Fruit fly (Drosophila melanogaster): Measurements from ENCODE around the gene Acbp1.

Acbp1 gene

dm6 chr2L:8156682-8157081 lies 5.6 kb downstream of the Acbp1 start (continued):
- TF ChIP-seq bsh (GFP tag; optimal IDR thresholded peaks at IDR 0.05) (no peak), shn (GFP tag; optimal IDR thresholded peaks at IDR 0.05) (peak; percentile 62), lmd (GFP tag; IDR thresholded peaks at IDR 0.05) (peak; percentile 65), fd3F (GFP tag; optimal IDR thresholded peaks at IDR 0.05) (peak; percentile 40), Hr39 (optimal IDR thresholded peaks at IDR 0.05) (no peak), CG12942 (GFP tag; optimal IDR thresholded peaks at IDR 0.05) (peak; percentile 58), sima (GFP tag; optimal IDR thresholded peaks at IDR 0.05) (no peak), grau (tag; optimal IDR thresholded peaks at IDR 0.05) (peak; percentile 69), MESR4 (GFP tag; optimal IDR thresholded peaks at IDR 0.05) (peak; percentile 37), CG9876 (GFP tag; optimal IDR thresholded peaks at IDR 0.05) (peak; percentile 41), hbn (GFP tag; IDR thresholded peaks at IDR 0.05; ENCODE audit: partially characterized antibody) (no peak), TFAM (GFP tag; optimal IDR thresholded peaks at IDR 0.05) (no peak), CG10267 (tag; optimal IDR thresholded peaks at IDR 0.05) (peak; percentile 60), ase (GFP tag; IDR thresholded peaks at IDR 0.05) (0 out of 3 replicates have a peak, but pooled peaks have one; percentile 47), inv (GFP tag; IDR thresholded peaks at IDR 0.05; ENCODE audit: partially characterized antibody) (no peak), da (GFP tag; optimal IDR thresholded peaks at IDR 0.05) (peak; percentile 74), Tbp (GFP tag; optimal IDR thresholded peaks at IDR 0.05) (no peak), Poxn (GFP tag; IDR thresholded peaks at IDR 0.05) (no peak), tin (GFP tag; optimal IDR thresholded peaks at IDR 0.05) (peak; percentile 76), CG31441 (GFP tag; IDR thresholded peaks at IDR 0.05) (peak; percentile 70), repo (GFP tag; optimal IDR thresholded peaks at IDR 0.05) (peak; percentile 77), ewg (GFP tag; optimal IDR thresholded peaks at IDR 0.05) (peak; percentile 99), Antp (GFP tag; optimal IDR thresholded peaks at IDR 0.05) (peak; percentile 59), nerfin-1 (tag; optimal IDR thresholded peaks at IDR 0.05) (peak; percentile 69), CG6254 (GFP tag; optimal IDR thresholded peaks at IDR 0.05) (no peak), al (GFP tag; IDR thresholded peaks at IDR 0.05) (peak; percentile 37; the same call in 1 of the 2 replicates), CG17359 (tag; optimal IDR thresholded peaks at IDR 0.05) (peak; percentile 80), CG5245 (GFP tag; optimal IDR thresholded peaks at IDR 0.05) (peak; percentile 45), fd64A (GFP tag; optimal IDR thresholded peaks at IDR 0.05) (no peak), dan (GFP tag; IDR thresholded peaks at IDR 0.05) (no peak), CG10565 (GFP tag; optimal IDR thresholded peaks at IDR 0.05) (no peak), stc (GFP tag; IDR thresholded peaks at IDR 0.05) (peak; percentile 69), zen2 (GFP tag; IDR thresholded peaks at IDR 0.05; ENCODE audit: partially characterized antibody) (no peak), Rx (GFP tag; IDR thresholded peaks at IDR 0.05) (peak; percentile 43; the same call in 1 of the 2 replicates), Trl (optimal IDR thresholded peaks at IDR 0.05) (no peak), Trl (GFP tag; optimal IDR thresholded peaks at IDR 0.05) (peak; percentile 77), CG12299 (tag; optimal IDR thresholded peaks at IDR 0.05) (peak; percentile 60), CG18262 (tag; optimal IDR thresholded peaks at IDR 0.05) (peak; percentile 61), CG3281 (GFP tag; optimal IDR thresholded peaks at IDR 0.05) (peak; percentile 82), CkIIα-i1 (GFP tag; IDR thresholded peaks at IDR 0.05) (no peak), CG14860 (GFP tag; IDR thresholded peaks at IDR 0.05; ENCODE audit: partially characterized antibody) (peak; percentile 13; the same call in 1 of the 3 replicates), Xrp1 (GFP tag; IDR thresholded peaks at IDR 0.05) (peak; percentile 72), E2f2 (GFP tag; IDR thresholded peaks at IDR 0.05) (peak; percentile 44; the same call in 1 of the 2 replicates), CG12744 (GFP tag; optimal IDR thresholded peaks at IDR 0.05) (peak; percentile 10), CG18599 (GFP tag; optimal IDR thresholded peaks at IDR 0.05) (peak; percentile 85), YL-1 (GFP tag; optimal IDR thresholded peaks at IDR 0.05) (peak; percentile 81), odd (GFP tag; optimal IDR thresholded peaks at IDR 0.05) (peak; percentile 30), fd96Cb (tag; optimal IDR thresholded peaks at IDR 0.05) (peak; percentile 59), en (GFP tag; optimal IDR thresholded peaks at IDR 0.05) (no peak), lbe (GFP tag; optimal IDR thresholded peaks at IDR 0.05) (peak; percentile 60), Deaf1 (tag; optimal IDR thresholded peaks at IDR 0.05) (peak; percentile 15), CG10274 (GFP tag; optimal IDR thresholded peaks at IDR 0.05) (peak; percentile 7)

Measured in whole organism, embryonic.